Worm (Caenorhabditis elegans) whole organism, L1 larva: ENCODE data around the gene gmeb-1.

Experiments
- C04F5.9 ChIP-seq: sonication (generic microtip); optimal IDR thresholded peaks from 2 replicates; lab custom pipeline; 2016; ENCODE audit warnings: missing genetic modification characterization, missing compliant biosample characterization
- C34B4.2 ChIP-seq: sonication (generic microtip); optimal IDR thresholded peaks from 2 replicates; lab custom pipeline; 2017; ENCODE audit warnings: mild to moderate bottlenecking, missing genetic modification characterization, missing compliant biosample characterization
- aha-1 ChIP-seq: fragments of 150-350 bp; optimal IDR thresholded peaks from 2 replicates; lab custom pipeline; 2014; ENCODE audit warnings: missing biosample characterization, missing genetic modification characterization
- aly-2 ChIP-seq: fragments of 150-350 bp; optimal IDR thresholded peaks from 2 replicates; lab custom pipeline; 2014; ENCODE audit warnings: missing biosample characterization, missing genetic modification characterization
- ceh-8 ChIP-seq: fragments of 200-800 bp; sonication (Bioruptor generic); optimal IDR thresholded peaks from 2 replicates; lab custom pipeline; 2018; ENCODE audit warnings: mild to moderate bottlenecking, missing genetic modification characterization, moderate library complexity, missing compliant biosample characterization
- ceh-82 ChIP-seq, 3 experiments: fragments of 150-350 bp in 1 of 3; sonication (generic microtip) in 2 of 3; optimal IDR thresholded peaks; 2 replicates each; lab custom pipeline; 2014 to 2017; ENCODE audit warnings: missing biosample characterization in 3 of 3, missing genetic modification characterization in 3 of 3
- ceh-90 ChIP-seq: sonication (generic microtip); optimal IDR thresholded peaks from 2 replicates; lab custom pipeline; 2016; ENCODE audit warnings: missing genetic modification characterization, missing compliant biosample characterization
- dsc-1 ChIP-seq: sonication (generic microtip); optimal IDR thresholded peaks from 2 replicates; lab custom pipeline; 2016; ENCODE audit warnings: mild to moderate bottlenecking, missing genetic modification characterization, missing compliant biosample characterization
- efl-1 ChIP-seq, 4 experiments: fragments of 150-350 bp; optimal IDR thresholded peaks in 3 of 4; peaks in 1 of 4; 1 replicate in 1 of 4; 2 replicates in 3 of 4; lab custom pipeline; 2014; ENCODE audit warnings: missing biosample characterization in 2 of 4, missing genetic modification characterization in 2 of 4, missing genetic modification reagents in 2 of 4
- egl-13 ChIP-seq: sonication (generic microtip); optimal IDR thresholded peaks from 2 replicates; lab custom pipeline; 2016; ENCODE audit warnings: missing genotype, missing genetic modification reagents, missing genetic modification characterization, missing compliant biosample characterization
- egl-27 ChIP-seq, 2 experiments: fragments of 150-350 bp in 1 of 2; sonication (generic microtip); optimal IDR thresholded peaks; 3 replicates each; lab custom pipeline; 2017 to 2018; ENCODE audit warnings: missing biosample characterization in 2 of 2, missing genetic modification characterization in 2 of 2, missing genetic modification reagents in 2 of 2
- fkh-10 ChIP-seq: sonication (generic microtip); optimal IDR thresholded peaks from 2 replicates; lab custom pipeline; 2017; ENCODE audit warnings: missing biosample characterization, missing genetic modification reagents, missing genetic modification characterization
- hlh-17 ChIP-seq: fragments of 200-800 bp; sonication (Bioruptor generic); optimal IDR thresholded peaks from 2 replicates; lab custom pipeline; 2018; ENCODE audit warnings: missing genetic modification characterization, mild to moderate bottlenecking, missing compliant biosample characterization, moderate library complexity, borderline replicate concordance
- lin-14 ChIP-seq: fragments of 200-800 bp; sonication (Bioruptor generic); optimal IDR thresholded peaks from 2 replicates; lab custom pipeline; 2018; ENCODE audit warnings: mild to moderate bottlenecking, missing genetic modification characterization, moderate library complexity, missing compliant biosample characterization
- lin-15B ChIP-seq: fragments of 150-350 bp; sonication (generic microtip); optimal IDR thresholded peaks from 3 replicates; lab custom pipeline; 2014; ENCODE audit warnings: missing biosample characterization, missing genetic modification characterization
- lin-35 ChIP-seq, 2 experiments: fragments of 150-350 bp; optimal IDR thresholded peaks; 2 replicates each; lab custom pipeline; 2014; ENCODE audit warnings: missing biosample characterization in 2 of 2, missing genetic modification characterization in 2 of 2, missing genetic modification reagents in 2 of 2
- mdl-1 ChIP-seq, 2 experiments: fragments of 150-350 bp; optimal IDR thresholded peaks; 2 replicates each; lab custom pipeline; 2014 to 2017; ENCODE audit warnings: missing biosample characterization in 2 of 2, missing genetic modification characterization in 2 of 2, inconsistent platforms in 1 of 2
- nhr-11 ChIP-seq: fragments of 150-350 bp; optimal IDR thresholded peaks from 2 replicates; lab custom pipeline; 2014; ENCODE audit warnings: missing biosample characterization, missing genetic modification characterization
- nhr-12 ChIP-seq: sonication (generic microtip); optimal IDR thresholded peaks from 2 replicates; lab custom pipeline; 2017; ENCODE audit warnings: missing biosample characterization, missing genetic modification characterization
- nhr-28 ChIP-seq: fragments of 150-350 bp; optimal IDR thresholded peaks from 2 replicates; lab custom pipeline; 2014; ENCODE audit warnings: missing biosample characterization, missing genetic modification characterization
- nhr-71 ChIP-seq: sonication (generic microtip); optimal IDR thresholded peaks from 2 replicates; lab custom pipeline; 2016; ENCODE audit warnings: mild to moderate bottlenecking, missing genetic modification characterization, moderate library complexity, missing compliant biosample characterization
- nhr-84 ChIP-seq: sonication (generic microtip); optimal IDR thresholded peaks from 2 replicates; lab custom pipeline; 2017; ENCODE audit warnings: missing biosample characterization, missing genetic modification characterization
- nhr-85 ChIP-seq: sonication (generic microtip); peaks from one replicate; lab custom pipeline; 2016; ENCODE audit warnings: missing genetic modification characterization, inconsistent platforms, missing compliant biosample characterization
- rnt-1 ChIP-seq: sonication (generic microtip); optimal IDR thresholded peaks from 2 replicates; lab custom pipeline; 2016; ENCODE audit warnings: mild to moderate bottlenecking, missing genetic modification characterization, moderate library complexity, missing compliant biosample characterization
- snpc-4 ChIP-seq: fragments of 150-350 bp; optimal IDR thresholded peaks from 2 replicates; lab custom pipeline; 2014; ENCODE audit warnings: missing biosample characterization, missing genetic modification characterization
- snu-23 ChIP-seq: sonication (generic microtip); optimal IDR thresholded peaks from 2 replicates; lab custom pipeline; 2016; ENCODE audit warnings: missing genetic modification characterization, missing compliant biosample characterization
- sox-4 ChIP-seq: sonication (generic microtip); optimal IDR thresholded peaks from 2 replicates; lab custom pipeline; 2016; ENCODE audit warnings: missing genetic modification characterization, missing compliant biosample characterization
- sptf-1 ChIP-seq: fragments of 150-350 bp; optimal IDR thresholded peaks from 2 replicates; lab custom pipeline; 2014; ENCODE audit warnings: missing biosample characterization, missing genetic modification characterization
- sup-37 ChIP-seq: fragments of 200-800 bp; sonication (Bioruptor generic); optimal IDR thresholded peaks from 2 replicates; lab custom pipeline; 2018; ENCODE audit warnings: mild to moderate bottlenecking, missing genetic modification characterization, missing compliant biosample characterization
- swsn-7 ChIP-seq: sonication (generic microtip); optimal IDR thresholded peaks from 2 replicates; lab custom pipeline; 2016; ENCODE audit warnings: missing genetic modification characterization, missing compliant biosample characterization
- unc-98 ChIP-seq: fragments of 200-800 bp; sonication (Bioruptor generic); IDR thresholded peaks from 2 replicates; pipeline ENCODE4 v1.3.6; 2022; ENCODE audit warnings: missing genetic modification characterization, missing compliant biosample characterization
- xbp-1 ChIP-seq: sonication (generic microtip); optimal IDR thresholded peaks from 2 replicates; lab custom pipeline; 2016; ENCODE audit warnings: missing genetic modification characterization, missing compliant biosample characterization

Gene gmeb-1

ce11 chrII:43640-44039 lies 24.3 kb downstream of the gmeb-1 start, which contains the start of gene nfyc-1 (continued):
- TF ChIP-seq sox-4 (tag; lab: Kevin White, UChicago), result no peak
- TF ChIP-seq egl-27 (tag; optimal IDR thresholded peaks at IDR 0.05; lab: Kevin White, UChicago), result no peak
- TF ChIP-seq, all 84 proteins: peak for 39

- TF ChIP-seq swsn-7 (tag; lab: Kevin White, UChicago), result no peak
Observed at ce11 chrII:44740-45139, 25.4 kb downstream of the gmeb-1 start, which contains the start of gene rpoa-49. Gene rpoa-49 (plus strand): TSS chrII:45040.

- TF ChIP-seq nhr-85 (tag; lab: Kevin White, UChicago) (peak; percentile 59), nhr-71 (no peak)
- TF ChIP-seq, all 84 proteins: peak for 1
Observed at ce11 chrII:46116-46515, 26.8 kb downstream of the gmeb-1 start, which contains the start of gene rpt-4. Gene rpt-4 (minus strand): TSS chrII:46216.

- TF ChIP-seq hlh-17 (GFP tag; lab: Kevin White, UChicago), result no peak
- TF ChIP-seq nhr-84, result no peak
- no peak for TF ChIP-seq nhr-28 (tag; lab: Kevin White, UChicago)
- no peak for TF ChIP-seq xbp-1 (tag; lab: Kevin White, UChicago)
- TF ChIP-seq snu-23 (GFP tag; lab: Kevin White, UChicago), result no peak
- TF ChIP-seq sptf-1 (tag; lab: Kevin White, UChicago), result no peak
- TF ChIP-seq unc-98 (GFP tag; lab: Robert Waterston, UW), result no peak
- TF ChIP-seq snpc-4 (tag; lab: Kevin White, UChicago), result no peak
- no peak for TF ChIP-seq ceh-90
- TF ChIP-seq fkh-10, result no peak
- TF ChIP-seq ceh-8, result no peak
- no peak for TF ChIP-seq sup-37
- no peak for TF ChIP-seq rnt-1 (tag; lab: Kevin White, UChicago)
- no peak for TF ChIP-seq lin-15B (tag; lab: Kevin White, UChicago)
- TF ChIP-seq ceh-82 (tag; optimal IDR thresholded peaks at IDR 0.05; lab: Kevin White, UChicago), result no peak
Observed at ce11 chrII:47280-47679, 27.9 kb downstream of the gmeb-1 start, which contains the start of gene C23H3.5. Gene C23H3.5 (plus strand): TSS chrII:47580.

ce11 chrII:50862-51261 lies 31.5 kb downstream of the gmeb-1 start:
- TF ChIP-seq lin-35 (GFP tag; optimal IDR thresholded peaks at IDR 0.05; lab: Kevin White, UChicago) (peak in 1 of 2 experiments; percentile 22), ceh-82 (tag; optimal IDR thresholded peaks at IDR 0.05; lab: Kevin White, UChicago) (no peak)

ce11 chrII:51352-51751 lies 32.0 kb downstream of the gmeb-1 start, which contains the start of gene sptl-1:
Gene sptl-1 (plus strand): TSS chrII:51652.
- TF ChIP-seq nhr-12 (tag; lab: Kevin White, UChicago), result no peak
- no peak for TF ChIP-seq efl-1 (optimal IDR thresholded peaks at IDR 0.05; lab: Kevin White, UChicago)
- TF ChIP-seq efl-1 (GFP tag; optimal IDR thresholded peaks at IDR 0.05 in 1 of 2; lab: Kevin White, UChicago), result peak in 1 of 2 experiments; percentile 35
- no peak for TF ChIP-seq C34B4.2 (tag; lab: Kevin White, UChicago)

- TF ChIP-seq efl-1 (optimal IDR thresholded peaks at IDR 0.05; lab: Kevin White, UChicago) (no peak), efl-1 (GFP tag; optimal IDR thresholded peaks at IDR 0.05 in 1 of 2; lab: Kevin White, UChicago) (peak in 1 of 2 experiments; percentile 76), lin-14 (GFP tag; lab: Kevin White, UChicago) (no peak), lin-35 (GFP tag; optimal IDR thresholded peaks at IDR 0.05; lab: Kevin White, UChicago) (peak in 1 of 2 experiments; percentile 16)
- TF ChIP-seq, all 84 proteins: peak for 2
Observed at ce11 chrII:55204-55603, 35.9 kb downstream of the gmeb-1 start, which contains the start of gene tre-5. Gene tre-5 (minus strand): TSS chrII:55304.

- TF ChIP-seq egl-13 (tag; lab: Kevin White, UChicago) (no peak), aha-1 (tag; lab: Kevin White, UChicago) (no peak), mdl-1 (tag; optimal IDR thresholded peaks at IDR 0.05; lab: Kevin White, UChicago) (no peak), aly-2 (no peak), dsc-1 (tag; lab: Kevin White, UChicago) (no peak), C04F5.9 (tag; lab: Kevin White, UChicago) (no peak), nhr-11 (tag; lab: Kevin White, UChicago) (no peak)
Observed at ce11 chrII:57370-57769, 38.0 kb downstream of the gmeb-1 start, which contains the start of gene ascc-1. Gene ascc-1 (plus strand): TSS chrII:57670.
